Worm (Caenorhabditis elegans): ENCODE measurements around the gene T07G12.5.

ce11 chrIV:10538584-10538983, 6.4 kb downstream of the T07G12.5 start, which contains the start of gene T07G12.4:
- no peak for TF ChIP-seq nhr-76 (tag; optimal IDR thresholded peaks at IDR 0.05)
- no peak for TF ChIP-seq nhr-237 (tag; optimal IDR thresholded peaks at IDR 0.05)
- no peak for TF ChIP-seq pha-4 (tag; optimal IDR thresholded peaks at IDR 0.05)
